Worm (Caenorhabditis elegans) whole organism, L3 larva: ENCODE results near the gene shw-1.

Experiments used
- R02D3.7 ChIP-seq: fragments of 150-350 bp; optimal IDR thresholded peaks from 2 replicates; lab custom pipeline; 2014; ENCODE audit warnings: missing biosample characterization, missing genetic modification characterization
- ceh-82 ChIP-seq: fragments of 150-350 bp; optimal IDR thresholded peaks from 2 replicates; lab custom pipeline; 2014; ENCODE audit warnings: missing biosample characterization, missing genetic modification characterization
- daf-12 ChIP-seq: fragments of 150-350 bp; optimal IDR thresholded peaks from 2 replicates; lab custom pipeline; 2014; ENCODE audit warnings: missing biosample characterization, missing genetic modification reagents, missing genetic modification characterization
- egl-27 ChIP-seq: sonication (generic microtip); optimal IDR thresholded peaks from 4 replicates; lab custom pipeline; 2017; ENCODE audit warnings: missing biosample characterization, missing genetic modification reagents, missing genetic modification characterization
- elt-1 ChIP-seq: fragments of 150-350 bp; optimal IDR thresholded peaks from 2 replicates; lab custom pipeline; 2014; ENCODE audit warnings: missing biosample characterization, missing genetic modification characterization
- elt-2 ChIP-seq: sonication (generic microtip); optimal IDR thresholded peaks from 2 replicates; lab custom pipeline; 2016; ENCODE audit warnings: missing genetic modification reagents, mild to moderate bottlenecking, missing genetic modification characterization, missing compliant biosample characterization
- fkh-10 ChIP-seq: sonication (generic microtip); optimal IDR thresholded peaks from 2 replicates; lab custom pipeline; 2017; ENCODE audit warnings: missing biosample characterization, missing genetic modification reagents, missing genetic modification characterization
- fos-1 ChIP-seq: fragments of 150-350 bp; optimal IDR thresholded peaks from 2 replicates; lab custom pipeline; 2014; ENCODE audit warnings: missing biosample characterization, missing genetic modification characterization
- hmg-11 ChIP-seq: sonication (generic microtip); optimal IDR thresholded peaks from 2 replicates; lab custom pipeline; 2016; ENCODE audit warnings: missing genetic modification characterization, missing compliant biosample characterization
- lin-15B ChIP-seq: fragments of 150-350 bp; optimal IDR thresholded peaks from 2 replicates; lab custom pipeline; 2014; ENCODE audit warnings: missing biosample characterization, missing genetic modification characterization
- lin-39 ChIP-seq: fragments of 150-350 bp; optimal IDR thresholded peaks from 2 replicates; lab custom pipeline; 2018; ENCODE audit warnings: missing biosample characterization, missing genetic modification reagents, missing genetic modification characterization
- mdl-1 ChIP-seq: fragments of 150-350 bp; optimal IDR thresholded peaks from 2 replicates; lab custom pipeline; 2014; ENCODE audit warnings: missing biosample characterization, missing genetic modification characterization
- nfya-1 ChIP-seq: sonication (generic microtip); optimal IDR thresholded peaks from 2 replicates; lab custom pipeline; 2017; ENCODE audit warnings: missing genetic modification characterization, mild to moderate bottlenecking, missing compliant biosample characterization, antibody characterized with exemption, moderate library complexity; ENCODE audit not compliant: insufficient read depth
- nhr-11 ChIP-seq: fragments of 150-350 bp; optimal IDR thresholded peaks from 2 replicates; lab custom pipeline; 2014; ENCODE audit warnings: missing biosample characterization, missing genetic modification characterization
- nhr-12 ChIP-seq: fragments of 150-350 bp; optimal IDR thresholded peaks from 2 replicates; lab custom pipeline; 2014; ENCODE audit warnings: missing biosample characterization, missing genetic modification characterization
- nhr-23 ChIP-seq: fragments of 150-350 bp; optimal IDR thresholded peaks from 2 replicates; lab custom pipeline; 2014; ENCODE audit warnings: missing biosample characterization, missing genetic modification reagents, missing genetic modification characterization
- nhr-237 ChIP-seq: fragments of 150-350 bp; optimal IDR thresholded peaks from 2 replicates; lab custom pipeline; 2014; ENCODE audit warnings: missing biosample characterization, missing genetic modification characterization
- nhr-28 ChIP-seq: fragments of 150-350 bp; optimal IDR thresholded peaks from 2 replicates; lab custom pipeline; 2014; ENCODE audit warnings: missing biosample characterization, missing genetic modification characterization
- nhr-43 ChIP-seq: sonication (generic microtip); optimal IDR thresholded peaks from 2 replicates; lab custom pipeline; 2016; ENCODE audit warnings: mild to moderate bottlenecking, missing genetic modification characterization, missing compliant biosample characterization; ENCODE audit not compliant: poor library complexity, severe bottlenecking
- nhr-76 ChIP-seq: fragments of 150-350 bp; sonication (generic microtip); optimal IDR thresholded peaks from 5 replicates; lab custom pipeline; 2014; ENCODE audit warnings: missing biosample characterization, missing genetic modification characterization
- nhr-77 ChIP-seq: fragments of 150-350 bp; optimal IDR thresholded peaks from 2 replicates; lab custom pipeline; 2014; ENCODE audit warnings: missing biosample characterization, missing genetic modification characterization
- pha-4 ChIP-seq: fragments of 150-350 bp; optimal IDR thresholded peaks from 2 replicates; lab custom pipeline; 2014; ENCODE audit warnings: missing biosample characterization, missing genetic modification reagents, missing genetic modification characterization
- pqm-1 ChIP-seq: fragments of 150-350 bp; optimal IDR thresholded peaks from 2 replicates; lab custom pipeline; 2017; ENCODE audit warnings: missing biosample characterization, missing genetic modification characterization, inconsistent platforms
- sea-2 ChIP-seq: fragments of 150-350 bp; sonication (generic microtip); optimal IDR thresholded peaks from 4 replicates; lab custom pipeline; 2014; ENCODE audit warnings: missing biosample characterization, missing genetic modification reagents, missing genetic modification characterization
- skn-1 ChIP-seq: fragments of 150-350 bp; optimal IDR thresholded peaks from 2 replicates; lab custom pipeline; 2014; ENCODE audit warnings: missing biosample characterization, missing genetic modification characterization
- snpc-4 ChIP-seq: fragments of 150-350 bp; optimal IDR thresholded peaks from 2 replicates; lab custom pipeline; 2014; ENCODE audit warnings: missing biosample characterization, missing genetic modification characterization
- tbx-2 ChIP-seq: sonication (generic microtip); optimal IDR thresholded peaks from 2 replicates; lab custom pipeline; 2016; ENCODE audit warnings: mild to moderate bottlenecking, missing genetic modification characterization, missing compliant biosample characterization
- unc-39 ChIP-seq: sonication (generic microtip); optimal IDR thresholded peaks from 4 replicates; lab custom pipeline; 2017; ENCODE audit warnings: missing biosample characterization, missing genetic modification characterization
- zag-1 ChIP-seq: fragments of 150-350 bp; optimal IDR thresholded peaks from 2 replicates; lab custom pipeline; 2014; ENCODE audit warnings: missing biosample characterization, missing genetic modification characterization
- ztf-11 ChIP-seq: fragments of 150-350 bp; optimal IDR thresholded peaks from 2 replicates; lab custom pipeline; 2014; ENCODE audit warnings: missing biosample characterization, missing genetic modification characterization
- ztf-4 ChIP-seq: fragments of 150-350 bp; optimal IDR thresholded peaks from 2 replicates; lab custom pipeline; 2014; ENCODE audit warnings: missing biosample characterization, missing genetic modification characterization

Gene shw-1

ce11 chrII:8354233-8354750, 33.0 kb upstream of the shw-1 start, which contains the start of gene C26D10.6:
Gene C26D10.6, minus strand, starts transcription at chrII:8354700.
- no peak for TF ChIP-seq daf-12
- TF ChIP-seq elt-1 (tag; lab: Kevin White, UChicago): peak; percentile 70

DNA sequence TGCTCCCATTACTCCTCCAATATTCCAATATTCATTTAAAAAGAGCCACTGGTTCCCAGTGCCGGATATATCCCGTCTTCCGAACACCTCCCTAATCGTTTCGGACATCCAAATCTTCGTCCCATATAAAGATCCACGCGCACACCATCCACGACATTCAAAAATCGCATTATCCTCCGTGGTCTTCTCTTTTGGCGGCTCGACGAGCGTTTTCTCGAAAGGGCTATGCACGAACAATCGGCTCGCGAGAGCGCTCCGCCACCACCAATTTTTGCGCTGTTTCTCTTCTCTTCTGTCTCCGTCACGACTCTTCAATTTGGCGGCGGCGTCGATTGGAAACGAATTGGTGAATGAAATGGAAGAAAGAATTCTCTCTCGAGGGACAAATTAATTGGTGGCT, 32.0 kb upstream of the shw-1 start:
- no peak for TF ChIP-seq nhr-237 (tag; lab: Kevin White, UChicago)
- TF ChIP-seq nfya-1: peak; percentile 30
- no peak for TF ChIP-seq nhr-28 (tag; lab: Kevin White, UChicago)
- peak; percentile 7 for TF ChIP-seq lin-39
- no peak for TF ChIP-seq zag-1 (tag; lab: Kevin White, UChicago)
- TF ChIP-seq tbx-2: no peak
- TF ChIP-seq, all 47 proteins: peak for 2

- TF ChIP-seq nhr-11 (tag; lab: Kevin White, UChicago) (no peak), zag-1 (tag; lab: Kevin White, UChicago) (no peak), ceh-82 (tag; lab: Kevin White, UChicago) (no peak), nhr-76 (tag; lab: Kevin White, UChicago) (no peak), egl-27 (tag; lab: Kevin White, UChicago) (no peak), fos-1 (tag; lab: Kevin White, UChicago) (no peak), mdl-1 (tag; lab: Kevin White, UChicago) (no peak), nhr-12 (tag; lab: Kevin White, UChicago) (no peak), daf-12 (no peak), nhr-23 (tag; lab: Kevin White, UChicago) (no peak), pha-4 (no peak), unc-39 (tag; lab: Kevin White, UChicago) (no peak), skn-1 (tag; lab: Kevin White, UChicago) (no peak), elt-2 (no peak)
Observed at ce11 chrII:8346384-8346783, 25.1 kb upstream of the shw-1 start, which contains the start of gene eff-1. Gene eff-1, plus strand, starts transcription at chrII:8346684.

DNA sequence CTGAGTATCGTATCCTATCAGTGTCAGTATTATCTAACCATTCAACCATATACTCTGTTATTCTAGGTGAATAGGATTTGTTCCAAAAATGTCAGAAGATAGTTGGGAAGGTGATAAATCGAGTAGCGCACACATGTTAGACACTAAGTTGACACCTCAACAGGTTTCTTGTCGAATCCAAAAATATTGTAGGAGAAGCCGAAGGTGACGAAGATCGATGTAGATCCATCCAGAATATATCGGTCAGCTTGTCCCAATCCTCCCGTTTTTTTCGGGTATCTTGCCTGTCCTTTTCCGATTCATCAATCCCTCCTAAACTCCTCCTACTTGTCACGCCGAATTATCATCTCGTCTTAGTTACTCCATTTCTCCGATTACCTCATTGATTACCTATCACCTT, 24.3 kb upstream of the shw-1 start:
- TF ChIP-seq daf-12 (no peak), nhr-43 (tag; lab: Kevin White, UChicago) (peak; percentile 33)

DNA sequence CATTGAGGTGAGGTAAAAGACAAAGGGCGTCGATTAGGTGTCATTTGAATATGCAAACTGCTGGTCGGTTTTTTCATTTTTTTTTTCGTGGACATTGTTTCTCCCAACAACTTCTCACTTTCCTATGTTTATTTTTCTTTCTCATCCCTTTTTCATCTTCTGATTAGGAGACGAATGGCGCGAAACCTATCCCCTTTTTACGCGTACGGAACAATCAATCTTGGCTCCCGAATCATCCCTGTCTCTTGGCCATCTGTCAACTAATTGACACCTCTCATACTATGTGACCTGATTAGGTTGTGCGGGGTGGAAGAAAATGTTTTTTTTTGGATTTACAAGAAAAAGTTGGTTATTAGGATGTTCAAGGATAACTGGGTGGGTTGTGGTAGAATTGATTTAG, 23.5 kb upstream of the shw-1 start:
- TF ChIP-seq nhr-11 (tag; lab: Kevin White, UChicago) (no peak), nhr-23 (tag; lab: Kevin White, UChicago) (peak; percentile 4), R02D3.7 (tag; lab: Kevin White, UChicago) (no peak), mdl-1 (tag; lab: Kevin White, UChicago) (no peak)

- no peak for TF ChIP-seq fkh-10 (GFP tag; lab: Kevin White, UChicago)
- TF ChIP-seq nhr-237 (tag; lab: Kevin White, UChicago): no peak
- TF ChIP-seq mdl-1 (tag; lab: Kevin White, UChicago): no peak
- no peak for TF ChIP-seq hmg-11 (tag; lab: Kevin White, UChicago)
- TF ChIP-seq pqm-1 (tag; lab: Kevin White, UChicago): no peak
Observed at ce11 chrII:8339108-8339507, 17.8 kb upstream of the shw-1 start.

DNA sequence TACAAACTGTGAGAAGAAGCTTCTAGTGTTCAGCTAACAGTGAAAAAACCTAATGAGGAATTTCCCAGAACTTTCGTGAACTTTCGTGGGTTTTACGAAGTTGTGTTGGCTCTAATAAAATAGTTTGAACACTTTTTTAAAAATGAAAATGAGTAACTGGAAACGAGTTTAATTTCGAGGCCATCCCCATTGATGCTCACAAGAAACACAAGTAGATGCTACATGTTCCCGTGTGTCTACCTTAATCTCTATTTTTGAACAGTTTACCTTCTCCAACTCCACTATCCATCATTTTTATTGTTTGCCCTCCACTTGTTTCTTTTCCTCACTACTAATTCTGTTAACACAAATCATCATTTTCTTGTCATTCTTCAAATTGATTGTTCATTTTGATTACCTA, 12.4 kb upstream of the shw-1 start, which contains the start of gene C26D10.7:
Gene C26D10.7, plus strand, starts transcription at position 301 of the 400 bp plus-strand sequence.
- TF ChIP-seq lin-15B (tag; lab: Kevin White, UChicago) (no peak), ztf-11 (tag; lab: Kevin White, UChicago) (no peak), nhr-28 (tag; lab: Kevin White, UChicago) (no peak), nhr-77 (tag; lab: Kevin White, UChicago) (no peak), pha-4 (no peak), nhr-76 (tag; lab: Kevin White, UChicago) (no peak), tbx-2 (no peak), hmg-11 (tag; lab: Kevin White, UChicago) (no peak), sea-2 (GFP tag; lab: Kevin White, UChicago) (no peak), ztf-4 (tag; lab: Kevin White, UChicago) (no peak), snpc-4 (no peak), R02D3.7 (tag; lab: Kevin White, UChicago) (no peak)
